Fruit fly (Drosophila melanogaster) whole organism, wandering third instar larva: ENCODE results near the gene Hrb27C.
A peak's percentile ranks its signal among the peaks of the same experiment; 100 is the strongest.

Source experiments
- Abd-B ChIP-seq: fragments of >200 bp; optimal IDR thresholded peaks from 2 replicates; lab custom pipeline; 2017; ENCODE audit warnings: missing biosample characterization, missing genetic modification characterization
- CG32264 ChIP-seq: fragments of 200-800 bp; sonication (Bioruptor generic); optimal IDR thresholded peaks from 2 replicates; lab custom pipeline; 2016; ENCODE audit warnings: missing biosample characterization, missing genetic modification characterization
- Dfd ChIP-seq: fragments of >200 bp; optimal IDR thresholded peaks from 2 replicates; lab custom pipeline; 2017; ENCODE audit warnings: missing biosample characterization, missing genetic modification characterization
- GATAd ChIP-seq: sonication (Bioruptor generic); optimal IDR thresholded peaks from 2 replicates; lab custom pipeline; 2016; ENCODE audit warnings: missing biosample characterization, missing genetic modification characterization
- HLH106 ChIP-seq: fragments of 200-800 bp; optimal IDR thresholded peaks from 3 replicates; lab custom pipeline; 2019; ENCODE audit warnings: missing biosample characterization, mild to moderate bottlenecking, missing genetic modification characterization, moderate library complexity
- Hnf4 ChIP-seq: fragments of 200-800 bp; sonication (Bioruptor generic); optimal IDR thresholded peaks from 2 replicates; lab custom pipeline; 2016; ENCODE audit warnings: missing biosample characterization, mild to moderate bottlenecking, missing genetic modification characterization
- Hr78 ChIP-seq: fragments of >200 bp; optimal IDR thresholded peaks from 2 replicates; lab custom pipeline; 2017; ENCODE audit warnings: missing biosample characterization, missing genetic modification characterization
- Hr83 ChIP-seq: fragments of 200-300 bp; sonication (Bioruptor generic); optimal IDR thresholded peaks from 2 replicates; lab custom pipeline; 2016; ENCODE audit warnings: missing biosample characterization, mild to moderate bottlenecking, missing genetic modification characterization, moderate library complexity; ENCODE audit not compliant: poor library complexity, severe bottlenecking
- Jra ChIP-seq: sonication (Bioruptor generic); optimal IDR thresholded peaks from 2 replicates; lab custom pipeline; 2016; ENCODE audit warnings: missing biosample characterization, missing genetic modification characterization
- Mio ChIP-seq: sonication (Bioruptor generic); optimal IDR thresholded peaks from 2 replicates; lab custom pipeline; 2016; ENCODE audit warnings: missing biosample characterization, missing genetic modification characterization
- Myc ChIP-seq: fragments of >200 bp; optimal IDR thresholded peaks from 2 replicates; lab custom pipeline; 2017
- N ChIP-seq: fragments of >200 bp; optimal IDR thresholded peaks from 2 replicates; lab custom pipeline; 2018; ENCODE audit warnings: missing biosample characterization, missing external identifiers, missing genetic modification characterization
- OdsH ChIP-seq: fragments of 200-800 bp; sonication (Bioruptor generic); optimal IDR thresholded peaks from 2 replicates; lab custom pipeline; 2016; ENCODE audit warnings: missing biosample characterization, mild to moderate bottlenecking, missing genetic modification characterization
- Rel ChIP-seq, 2 experiments: fragments of 200-800 bp; sonication (Bioruptor generic) in 1 of 2; optimal IDR thresholded peaks; 2 replicates in 1 of 2; 3 replicates in 1 of 2; lab custom pipeline; 2016 to 2019; ENCODE audit warnings: mild to moderate bottlenecking in 2 of 2, missing biosample characterization in 2 of 2, missing genetic modification characterization in 2 of 2, moderate library complexity in 1 of 2
- Sp1 ChIP-seq: fragments of 200-800 bp; sonication (Bioruptor generic); optimal IDR thresholded peaks from 3 replicates; lab custom pipeline; 2019; ENCODE audit warnings: missing biosample characterization, mild to moderate bottlenecking, missing genetic modification characterization, moderate library complexity
- Vsx2 ChIP-seq: fragments of 200-300, 225-300 bp; sonication (Bioruptor generic); optimal IDR thresholded peaks from 2 replicates; lab custom pipeline; 2018; ENCODE audit warnings: missing biosample characterization, missing genetic modification characterization; ENCODE audit not compliant: partially characterized antibody
- br ChIP-seq: fragments of 200-800 bp; sonication (Bioruptor generic); optimal IDR thresholded peaks from 2 replicates; lab custom pipeline; 2016; ENCODE audit warnings: missing biosample characterization, missing genetic modification characterization
- dmrt93B ChIP-seq: fragments of 200-800 bp; sonication (Bioruptor generic); optimal IDR thresholded peaks from 2 replicates; lab custom pipeline; 2018; ENCODE audit warnings: missing biosample characterization, mild to moderate bottlenecking, missing genetic modification characterization
- ey ChIP-seq: fragments of 200-800 bp; sonication (Bioruptor generic); optimal IDR thresholded peaks from 2 replicates; lab custom pipeline; 2016; ENCODE audit warnings: missing biosample characterization, missing genetic modification characterization
- foxo ChIP-seq, 2 experiments: fragments of 200-800 bp; sonication (Bioruptor generic); optimal IDR thresholded peaks; 2 replicates in 1 of 2; 3 replicates in 1 of 2; lab custom pipeline; 2016 to 2017; ENCODE audit warnings: missing biosample characterization in 2 of 2, missing genetic modification characterization in 2 of 2
- fru ChIP-seq: fragments of 200-800 bp; sonication (Bioruptor generic); optimal IDR thresholded peaks from 3 replicates; lab custom pipeline; 2016; ENCODE audit warnings: missing biosample characterization, mild to moderate bottlenecking, missing genetic modification characterization
- h ChIP-seq: fragments of 200-800 bp; sonication (Bioruptor generic); optimal IDR thresholded peaks from 3 replicates; lab custom pipeline; 2016; ENCODE audit warnings: missing biosample characterization, mild to moderate bottlenecking, missing genetic modification characterization
- jim ChIP-seq: fragments of 175-275, 200-325 bp; sonication (Bioruptor generic); optimal IDR thresholded peaks from 2 replicates; lab custom pipeline; 2016; ENCODE audit warnings: missing biosample characterization, mild to moderate bottlenecking, missing genetic modification characterization
- lola ChIP-seq: fragments of >200 bp; optimal IDR thresholded peaks from 2 replicates; lab custom pipeline; 2017; ENCODE audit warnings: missing biosample characterization, missing genetic modification characterization
- pan ChIP-seq: fragments of >200 bp; optimal IDR thresholded peaks from 2 replicates; lab custom pipeline; 2017
- psq ChIP-seq: fragments of 200-800 bp; sonication (Bioruptor generic); optimal IDR thresholded peaks from 3 replicates; lab custom pipeline; 2017; ENCODE audit warnings: missing biosample characterization, mild to moderate bottlenecking, missing genetic modification characterization, moderate library complexity
- rgr ChIP-seq: fragments of 200-800 bp; sonication (Bioruptor generic); optimal IDR thresholded peaks from 3 replicates; lab custom pipeline; 2016; ENCODE audit warnings: missing biosample characterization, mild to moderate bottlenecking, missing genetic modification characterization
- sage ChIP-seq: fragments of 200-800 bp; sonication (Bioruptor generic); optimal IDR thresholded peaks from 2 replicates; lab custom pipeline; 2016; ENCODE audit warnings: missing biosample characterization, mild to moderate bottlenecking, missing genetic modification characterization
- sv ChIP-seq: fragments of 200-800 bp; sonication (Bioruptor generic); optimal IDR thresholded peaks from 3 replicates; lab custom pipeline; 2016; ENCODE audit warnings: missing biosample characterization, missing genetic modification characterization
- tai ChIP-seq: sonication (Bioruptor generic); optimal IDR thresholded peaks from 2 replicates; lab custom pipeline; 2016; ENCODE audit warnings: missing biosample characterization, missing genetic modification characterization
- usp ChIP-seq: fragments of >200 bp; optimal IDR thresholded peaks from 2 replicates; lab custom pipeline; 2017; ENCODE audit warnings: missing biosample characterization, missing genetic modification characterization
- woc ChIP-seq: sonication (Bioruptor generic); optimal IDR thresholded peaks from 2 replicates; lab custom pipeline; 2016; ENCODE audit warnings: missing biosample characterization, mild to moderate bottlenecking, missing genetic modification characterization

Hrb27C gene

DNA sequence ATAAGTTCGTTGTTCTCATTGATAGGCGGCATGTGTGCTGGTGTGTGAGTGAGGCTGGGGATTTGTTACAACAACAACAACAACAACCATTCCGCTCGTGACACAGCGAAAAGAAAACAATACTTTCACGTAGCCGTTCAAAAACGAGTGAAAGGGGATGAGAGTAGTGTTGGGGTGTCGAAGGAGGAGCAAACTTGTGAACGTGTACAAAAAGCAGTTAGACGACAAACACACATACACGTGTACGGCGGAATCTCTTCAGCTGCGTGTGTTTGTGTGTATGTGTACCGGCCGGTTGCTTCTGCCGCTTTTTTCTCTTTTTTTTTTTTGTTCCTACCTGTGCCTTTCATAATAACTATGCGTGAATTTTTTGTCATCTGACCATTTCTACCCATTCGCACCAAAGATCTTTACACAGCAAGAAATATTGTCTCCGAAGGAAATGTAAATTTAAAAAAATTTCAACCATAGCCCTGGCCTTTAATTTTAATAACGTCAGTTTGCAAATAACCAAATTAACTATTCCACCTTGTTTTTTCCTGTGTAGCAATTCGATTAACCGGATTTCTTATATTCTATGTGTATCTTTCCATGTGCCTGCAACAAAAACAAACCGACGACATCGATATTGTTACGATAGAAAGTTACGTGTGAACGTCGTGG lies 1.7 kb downstream of the Hrb27C start (continued):
- TF ChIP-seq psq (GFP tag; lab: Kevin White, UChicago) = peak; percentile 45
- no peak for TF ChIP-seq lola (GFP tag; lab: Kevin White, UChicago)
- TF ChIP-seq Hr83 (GFP tag; lab: Kevin White, UChicago) = peak; percentile 46
- TF ChIP-seq HLH106 = peak; percentile 54
- TF ChIP-seq dmrt93B (GFP tag; lab: Kevin White, UChicago) = no peak
- no peak for TF ChIP-seq Vsx2 (GFP tag; lab: Kevin White, UChicago)
- TF ChIP-seq Mio (GFP tag; lab: Kevin White, UChicago) = no peak
- TF ChIP-seq foxo (GFP tag; optimal IDR thresholded peaks at IDR 0.05; lab: Kevin White, UChicago) = peak in 1 of 2 experiments; percentile 84
- peak; percentile 74 for TF ChIP-seq br (GFP tag; lab: Kevin White, UChicago)
- no peak for TF ChIP-seq Abd-B (GFP tag; lab: Kevin White, UChicago)

DNA sequence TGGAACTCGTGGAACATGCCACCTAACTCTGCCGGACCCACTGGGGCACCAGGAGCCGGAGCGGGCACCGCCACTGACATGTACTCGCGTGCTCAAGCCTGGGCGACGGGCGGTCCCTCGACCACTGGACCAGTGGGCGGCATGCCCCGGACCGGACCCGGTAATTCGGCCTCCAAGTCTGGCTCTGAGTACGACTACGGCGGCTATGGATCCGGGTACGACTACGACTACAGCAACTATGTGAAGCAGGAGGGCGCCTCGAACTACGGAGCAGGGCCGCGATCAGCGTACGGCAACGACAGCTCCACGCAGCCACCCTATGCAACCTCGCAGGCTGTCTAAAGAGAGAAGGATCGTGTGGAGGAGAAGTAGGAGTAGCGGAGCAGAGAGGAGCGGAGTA lies 4.6 kb downstream of the Hrb27C start:
- no peak for TF ChIP-seq rgr (GFP tag; lab: Kevin White, UChicago)
- TF ChIP-seq jim (GFP tag; lab: Kevin White, UChicago) = no peak
- TF ChIP-seq lola (GFP tag; lab: Kevin White, UChicago) = no peak
- TF ChIP-seq Mio (GFP tag; lab: Kevin White, UChicago) = no peak
- no peak for TF ChIP-seq woc (GFP tag; lab: Kevin White, UChicago)
- no peak for TF ChIP-seq Myc (lab: Kevin White, UChicago)
- no peak for TF ChIP-seq Vsx2 (GFP tag; lab: Kevin White, UChicago)
- TF ChIP-seq foxo (GFP tag; optimal IDR thresholded peaks at IDR 0.05; lab: Kevin White, UChicago) = no peak
- no peak for TF ChIP-seq Dfd (GFP tag; lab: Kevin White, UChicago)
- no peak for TF ChIP-seq usp (GFP tag; lab: Kevin White, UChicago)
- TF ChIP-seq Hr78 (GFP tag; lab: Kevin White, UChicago) = no peak

DNA sequence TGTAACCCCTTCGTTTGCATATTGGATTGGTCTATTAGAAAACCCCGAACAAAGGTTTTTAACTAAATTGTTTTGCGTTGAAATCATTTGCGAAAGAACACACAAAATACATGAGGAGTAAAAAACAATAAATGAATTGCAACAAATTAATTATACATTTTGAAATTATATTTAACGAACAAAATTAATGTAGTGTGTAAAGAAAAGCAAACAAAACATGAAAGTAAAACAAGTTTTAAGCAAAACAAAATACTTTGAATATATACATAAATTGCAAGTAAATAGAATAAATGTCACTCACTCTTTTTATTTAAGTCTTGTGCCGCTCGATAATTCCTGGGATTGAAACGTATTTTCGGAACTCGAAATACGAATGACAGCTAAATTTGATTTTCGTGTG lies 11.3 kb downstream of the Hrb27C start, which contains the start of gene CG43232:
TSS of gene CG43232 (plus strand) at position 301 of the 400 bp plus-strand sequence.
- TF ChIP-seq Hr78 (GFP tag; lab: Kevin White, UChicago) (no peak), sv (GFP tag; lab: Kevin White, UChicago) (no peak), Abd-B (GFP tag; lab: Kevin White, UChicago) (no peak), rgr (GFP tag; lab: Kevin White, UChicago) (no peak), OdsH (GFP tag; lab: Kevin White, UChicago) (no peak), N (GFP tag; lab: Kevin White, UChicago) (no peak), ey (GFP tag; lab: Kevin White, UChicago) (no peak), Sp1 (GFP tag; lab: Kevin White, UChicago) (no peak), sage (GFP tag; lab: Kevin White, UChicago) (no peak), usp (GFP tag; lab: Kevin White, UChicago) (no peak), Hnf4 (GFP tag; lab: Kevin White, UChicago) (no peak), Rel (GFP tag; optimal IDR thresholded peaks at IDR 0.05; lab: Kevin White, UChicago) (no peak), Rel (tag; optimal IDR thresholded peaks at IDR 0.05; lab: Kevin White, UChicago) (no peak), h (GFP tag; lab: Kevin White, UChicago) (no peak), lola (GFP tag; lab: Kevin White, UChicago) (no peak), Myc (lab: Kevin White, UChicago) (no peak), GATAd (GFP tag; lab: Kevin White, UChicago) (no peak), Jra (GFP tag; lab: Kevin White, UChicago) (no peak), CG32264 (GFP tag; lab: Kevin White, UChicago) (no peak), br (GFP tag; lab: Kevin White, UChicago) (no peak), jim (GFP tag; lab: Kevin White, UChicago) (no peak)

DNA sequence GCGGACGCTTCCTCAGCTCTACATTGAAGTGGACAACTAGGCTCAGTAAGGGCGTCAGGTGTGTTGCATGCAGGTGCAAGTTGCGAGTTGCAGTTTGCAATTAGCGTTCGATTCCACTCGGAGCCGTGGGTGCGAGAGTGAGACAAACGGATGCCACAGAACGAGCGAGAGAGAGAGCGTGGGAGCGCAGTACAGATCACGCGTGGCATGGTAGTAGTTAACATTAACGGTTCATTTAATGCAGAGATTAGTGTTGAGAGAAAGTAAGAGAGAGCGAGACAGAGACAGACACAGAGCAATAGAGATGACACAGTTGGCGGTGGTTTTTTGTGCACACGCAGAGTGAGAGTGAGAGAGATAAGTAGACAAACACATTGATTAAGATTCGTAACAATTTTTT lies 19.2 kb downstream of the Hrb27C start:
- TF ChIP-seq Hr83 (GFP tag; lab: Kevin White, UChicago) (no peak), Abd-B (GFP tag; lab: Kevin White, UChicago) (no peak), sv (GFP tag; lab: Kevin White, UChicago) (no peak), CG32264 (GFP tag; lab: Kevin White, UChicago) (no peak), h (GFP tag; lab: Kevin White, UChicago) (no peak), Dfd (GFP tag; lab: Kevin White, UChicago) (no peak), dmrt93B (GFP tag; lab: Kevin White, UChicago) (no peak), fru (GFP tag; lab: Kevin White, UChicago) (no peak), tai (GFP tag; lab: Kevin White, UChicago) (no peak), pan (lab: Kevin White, UChicago) (no peak), Sp1 (GFP tag; lab: Kevin White, UChicago) (no peak), OdsH (GFP tag; lab: Kevin White, UChicago) (no peak), lola (GFP tag; lab: Kevin White, UChicago) (no peak), Mio (GFP tag; lab: Kevin White, UChicago) (no peak), usp (GFP tag; lab: Kevin White, UChicago) (no peak)
